Fruit fly (Drosophila melanogaster) Kc167 (cell line): ENCODE results near the gene CG46307.

Source experiments
- Myc ChIP-seq: fragments of >200 bp; optimal IDR thresholded peaks from 2 replicates; lab custom pipeline; 2017; ENCODE audit warnings: missing external identifiers
- Sin3A ChIP-seq: fragments of >200 bp; optimal IDR thresholded peaks from 2 replicates; lab custom pipeline; 2018; ENCODE audit warnings: missing external identifiers
- h ChIP-seq: fragments of >200 bp; optimal IDR thresholded peaks from 3 replicates; lab custom pipeline; 2018; ENCODE audit warnings: missing external identifiers
- insv ChIP-seq: fragments of >200 bp; optimal IDR thresholded peaks from 3 replicates; lab custom pipeline; 2018; ENCODE audit warnings: missing external identifiers
- psq ChIP-seq: fragments of >200 bp; optimal IDR thresholded peaks from 2 replicates; lab custom pipeline; 2017; ENCODE audit warnings: missing external identifiers
- ttk ChIP-seq: sonication (Bioruptor generic); optimal IDR thresholded peaks from 2 replicates; lab custom pipeline; 2017; ENCODE audit warnings: missing external identifiers

The CG46307 gene

DNA sequence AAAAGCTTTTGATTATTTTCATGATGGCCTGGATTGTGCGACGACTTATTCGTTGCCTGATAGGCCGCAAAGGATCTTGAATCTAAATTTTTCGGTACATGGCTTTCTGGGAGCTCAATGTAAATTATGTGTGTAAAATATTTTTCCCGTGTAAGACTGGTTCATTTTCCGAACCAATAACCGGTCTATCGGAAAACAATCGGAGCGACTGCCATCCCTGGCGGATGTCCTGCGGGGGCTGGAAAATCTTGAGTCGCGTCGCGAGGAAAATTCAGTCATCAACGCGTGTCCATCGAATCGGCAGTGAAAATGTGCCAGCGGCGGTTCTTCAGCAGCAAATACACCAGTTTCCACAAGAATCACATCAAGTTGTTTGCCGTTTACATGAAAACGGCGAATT lies at the start of gene CG46307, which contains the start of gene Nhe2:
CG46307 (plus strand) TSS at position 243 of the 400 bp plus-strand sequence.
Nhe2 (plus strand) TSS at position 243 of the 400 bp plus-strand sequence.
- no peak for TF ChIP-seq h
- TF ChIP-seq Sin3A (lab: Kevin White, UChicago): no peak
- no peak for TF ChIP-seq Myc (lab: Kevin White, UChicago)

DNA sequence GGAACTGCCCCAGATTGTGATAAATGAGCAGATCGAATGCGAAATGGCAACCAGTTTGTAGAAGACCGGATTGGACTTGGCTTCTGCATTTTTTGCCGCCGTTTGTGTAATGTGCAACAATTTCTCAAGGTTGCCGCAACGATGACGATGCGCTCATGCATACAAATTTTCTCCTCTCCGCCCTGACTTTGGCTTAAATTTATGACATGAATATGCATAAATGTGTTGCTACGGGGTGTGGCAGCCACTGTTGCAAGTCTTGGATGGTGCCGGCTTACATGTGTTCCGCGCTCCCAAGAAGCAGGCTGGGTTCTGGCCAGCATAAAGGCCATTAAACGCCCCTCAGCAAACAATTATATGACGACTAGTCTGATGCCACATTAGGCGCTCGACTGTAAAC lies 42.8 kb upstream of the CG46307 start:
- TF ChIP-seq h (no peak), Myc (lab: Kevin White, UChicago) (no peak), Sin3A (lab: Kevin White, UChicago) (no peak), ttk (no peak), psq (lab: Kevin White, UChicago) (no peak), insv (no peak)

DNA sequence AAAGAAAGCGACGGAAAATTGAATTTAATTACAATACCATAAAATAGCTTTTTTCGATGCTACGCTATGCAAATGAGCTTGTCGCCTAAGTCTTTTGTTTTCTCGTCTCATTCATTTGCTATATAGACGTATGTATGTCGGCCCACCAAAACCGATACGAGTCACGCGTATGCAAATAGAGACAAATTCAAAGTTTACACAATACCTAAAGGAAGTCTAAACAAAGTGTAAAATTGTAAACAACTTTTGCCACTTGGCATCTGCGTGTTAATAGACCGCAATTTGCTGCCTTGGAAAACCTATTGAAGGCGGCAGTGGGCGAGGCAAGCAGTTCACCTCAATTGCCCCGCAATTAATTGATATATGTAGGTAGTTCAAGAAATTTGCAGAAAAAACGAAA lies 41.8 kb upstream of the CG46307 start:
- TF ChIP-seq Myc (lab: Kevin White, UChicago) (no peak), ttk (no peak), Sin3A (lab: Kevin White, UChicago) (no peak), h (no peak), insv (no peak), psq (lab: Kevin White, UChicago) (no peak)

DNA sequence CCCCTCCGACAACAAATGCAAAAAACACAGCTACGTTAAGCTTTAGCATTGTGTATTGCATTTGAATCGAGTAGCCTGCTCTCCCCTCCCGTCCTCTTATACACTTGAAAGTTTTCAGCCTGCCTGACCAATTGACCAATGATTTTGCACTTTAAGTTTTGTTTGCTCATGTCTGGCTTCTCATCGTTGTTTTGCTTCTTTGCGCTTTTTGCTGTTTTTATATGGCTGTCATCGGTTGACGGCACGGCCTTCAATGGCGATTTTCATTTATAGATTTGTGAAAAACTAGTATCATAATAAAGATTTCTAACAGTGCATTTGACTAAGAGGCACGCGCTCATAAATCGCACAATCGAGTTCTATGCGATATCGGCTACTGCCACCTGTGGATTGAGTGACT lies 38.5 kb upstream of the CG46307 start:
- TF ChIP-seq h (no peak), Sin3A (lab: Kevin White, UChicago) (no peak), ttk (no peak), Myc (lab: Kevin White, UChicago) (no peak)

DNA sequence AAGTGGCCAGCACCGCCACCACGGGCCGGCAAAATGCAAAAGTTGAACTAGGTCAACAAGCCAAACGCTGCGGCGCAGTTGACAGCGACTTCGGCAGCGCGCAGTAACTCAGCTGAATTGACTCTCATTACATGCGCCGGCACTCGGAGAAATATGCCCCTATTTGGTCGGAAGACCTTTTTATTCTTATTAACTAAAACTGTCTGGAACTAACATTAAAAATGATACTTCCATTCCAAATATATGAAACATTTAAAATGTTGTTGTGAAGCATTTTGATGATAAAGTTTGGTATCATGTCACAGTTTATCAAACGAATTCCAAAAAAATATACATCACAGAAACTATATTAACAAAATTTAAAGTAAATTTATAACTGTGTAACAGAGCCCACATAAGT lies 37.2 kb upstream of the CG46307 start:
- TF ChIP-seq Myc (lab: Kevin White, UChicago): no peak
- no peak for TF ChIP-seq Sin3A (lab: Kevin White, UChicago)
- TF ChIP-seq psq (lab: Kevin White, UChicago): no peak
- TF ChIP-seq h: no peak
- no peak for TF ChIP-seq ttk
- no peak for TF ChIP-seq insv

DNA sequence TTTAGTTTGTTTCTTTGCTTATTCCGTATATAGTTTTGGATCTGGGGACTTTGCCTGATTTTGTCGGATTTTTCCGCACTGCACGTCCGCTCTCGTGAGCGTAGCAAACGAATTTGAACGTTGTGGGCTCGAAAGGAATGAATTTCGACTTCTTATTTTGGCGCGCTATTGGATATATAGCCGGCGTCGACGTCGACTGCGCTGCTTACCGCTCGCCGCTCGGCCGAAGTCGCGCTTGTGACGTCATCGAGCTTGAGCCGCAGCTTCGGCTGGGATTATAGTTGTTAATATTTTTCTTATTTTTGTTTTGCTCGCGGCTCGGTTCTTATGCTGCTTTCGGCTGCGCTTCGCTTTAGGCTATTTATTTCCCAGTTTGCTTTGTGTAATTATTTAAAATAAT lies 34.6 kb upstream of the CG46307 start:
- TF ChIP-seq Myc (lab: Kevin White, UChicago): no peak
- TF ChIP-seq ttk: no peak
- no peak for TF ChIP-seq Sin3A (lab: Kevin White, UChicago)
- TF ChIP-seq insv: no peak
- TF ChIP-seq psq (lab: Kevin White, UChicago): no peak
- no peak for TF ChIP-seq h

DNA sequence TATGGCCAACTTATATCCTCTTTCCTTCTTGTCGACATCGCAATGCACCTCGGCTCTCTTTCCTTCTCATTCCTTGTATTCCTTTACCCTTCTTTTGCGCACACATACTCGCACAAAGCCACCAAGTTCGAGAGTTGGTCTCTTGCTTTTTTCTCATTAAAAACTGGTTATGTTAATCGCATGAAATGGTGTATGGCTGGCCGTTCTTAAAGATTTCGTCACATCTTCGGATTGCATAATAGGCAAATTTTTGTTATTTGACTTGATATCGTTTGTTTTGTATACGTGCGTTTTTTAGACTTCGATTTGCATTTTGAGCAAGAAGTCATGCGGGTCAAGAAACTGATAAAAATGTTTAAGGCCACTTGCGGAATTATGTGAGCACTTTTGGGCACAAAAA lies 33.5 kb upstream of the CG46307 start:
- TF ChIP-seq Sin3A (lab: Kevin White, UChicago): no peak
- TF ChIP-seq ttk: no peak
- no peak for TF ChIP-seq Myc (lab: Kevin White, UChicago)
- TF ChIP-seq insv: no peak
- no peak for TF ChIP-seq psq (lab: Kevin White, UChicago)
- no peak for TF ChIP-seq h

DNA sequence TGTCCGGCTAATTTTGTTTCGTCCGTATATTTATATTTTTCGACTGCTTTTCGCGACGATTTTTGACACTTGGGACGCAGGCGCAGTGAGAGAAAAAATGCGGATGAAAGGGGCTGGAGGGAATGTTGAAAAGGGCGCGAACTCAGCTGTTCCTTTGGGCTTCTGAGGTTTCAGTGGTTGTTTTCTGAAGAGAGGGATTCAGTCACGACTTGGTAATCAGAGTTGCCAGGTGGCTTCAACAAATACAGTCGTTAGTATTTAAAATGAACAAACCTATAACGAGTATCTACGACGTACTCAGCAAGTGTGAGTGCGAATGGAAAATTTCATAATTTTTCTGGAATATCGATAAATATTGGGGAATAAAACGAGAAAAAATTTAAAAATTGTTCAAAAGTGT lies 32.9 kb upstream of the CG46307 start, which contains the start of gene CG9265:
CG9265 (minus strand) TSS at position 68 of the 400 bp plus-strand sequence.
- TF ChIP-seq insv: no peak
- TF ChIP-seq ttk: no peak

DNA sequence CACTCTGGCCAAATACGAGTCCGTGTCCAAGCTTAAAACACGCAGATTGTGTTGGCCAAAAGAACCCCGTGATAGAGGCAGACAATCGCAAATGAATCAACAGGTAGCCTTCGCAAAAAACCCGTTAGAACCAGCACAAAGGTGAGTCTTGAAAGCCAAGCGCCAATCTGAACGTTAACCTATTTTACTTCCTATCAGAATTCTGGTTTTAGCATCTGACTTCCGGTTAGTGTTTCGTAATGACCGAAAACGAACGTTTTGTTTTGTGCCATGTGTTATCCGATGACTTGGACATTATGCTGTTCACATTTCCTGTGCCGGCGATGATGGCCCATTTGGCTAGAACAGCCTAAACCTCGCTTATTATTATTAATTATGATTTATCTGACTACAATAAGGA lies 32.0 kb upstream of the CG46307 start:
- TF ChIP-seq Myc (lab: Kevin White, UChicago) (no peak), Sin3A (lab: Kevin White, UChicago) (no peak), psq (lab: Kevin White, UChicago) (no peak), insv (no peak), h (no peak), ttk (no peak)

DNA sequence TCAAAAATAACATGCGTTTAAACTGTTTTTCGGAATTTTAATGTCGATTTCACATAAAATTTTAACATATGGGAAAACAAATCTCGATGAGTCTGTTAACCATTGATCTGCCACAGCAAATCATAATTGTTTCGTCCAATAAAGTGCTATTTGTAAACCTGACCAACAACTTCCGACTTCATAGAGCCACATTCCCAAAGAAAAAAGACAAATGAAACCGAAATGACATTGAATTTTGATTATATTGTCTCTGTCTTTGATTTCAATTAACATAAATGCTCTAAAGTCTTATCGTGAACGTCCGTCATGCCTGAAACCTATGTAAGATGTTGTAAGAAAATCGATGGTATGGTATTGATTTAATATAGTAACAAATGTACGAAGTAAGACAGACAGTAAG lies 31.1 kb upstream of the CG46307 start:
- TF ChIP-seq h (no peak), psq (lab: Kevin White, UChicago) (no peak), Sin3A (lab: Kevin White, UChicago) (no peak), ttk (no peak), insv (no peak), Myc (lab: Kevin White, UChicago) (no peak)

DNA sequence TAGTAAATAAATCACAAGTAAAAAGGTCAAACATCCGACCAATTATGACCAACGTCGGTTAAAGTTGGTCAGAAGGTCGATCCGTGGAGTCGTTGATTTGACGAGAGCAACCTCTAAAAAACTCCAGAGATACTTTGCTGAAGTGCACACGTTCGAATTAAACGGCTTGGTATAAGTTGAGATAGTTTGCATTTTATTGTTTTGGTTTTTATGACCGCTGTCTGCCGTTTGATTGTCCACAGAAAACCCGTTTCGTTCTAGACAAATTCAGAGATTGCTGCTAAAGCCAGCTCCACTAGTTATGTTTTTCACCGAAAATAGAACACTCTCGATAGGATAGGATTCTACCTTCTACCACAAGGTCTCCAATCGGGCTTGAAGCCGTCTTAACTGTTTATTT lies 30.6 kb upstream of the CG46307 start:
- TF ChIP-seq Myc (lab: Kevin White, UChicago) (no peak), h (no peak), ttk (no peak), Sin3A (lab: Kevin White, UChicago) (no peak), psq (lab: Kevin White, UChicago) (no peak), insv (no peak)

DNA sequence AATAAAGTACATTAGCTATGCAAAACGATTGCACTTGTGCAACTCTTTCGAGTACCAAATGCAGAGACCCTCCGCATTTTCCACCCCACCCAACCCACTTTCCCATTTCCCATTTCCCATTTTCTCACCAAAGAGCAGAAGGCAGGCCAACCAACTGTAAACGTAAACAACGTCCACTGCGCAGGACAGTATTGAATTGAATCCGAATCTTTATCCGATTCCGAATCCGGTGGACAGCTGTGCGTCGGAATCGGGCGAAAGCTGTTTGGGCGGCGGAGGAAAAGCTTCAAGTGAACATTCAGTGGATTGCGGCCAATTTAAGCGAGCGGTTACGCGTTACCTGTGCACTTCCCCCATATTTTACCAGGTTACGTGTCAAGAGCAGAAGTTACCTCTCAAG lies 29.3 kb upstream of the CG46307 start, which contains the start of gene tadr:
tadr (plus strand) TSS at position 301 of the 400 bp plus-strand sequence.
- TF ChIP-seq ttk: no peak
- no peak for TF ChIP-seq psq (lab: Kevin White, UChicago)
- no peak for TF ChIP-seq insv
- TF ChIP-seq Sin3A (lab: Kevin White, UChicago): no peak
- TF ChIP-seq h: no peak

DNA sequence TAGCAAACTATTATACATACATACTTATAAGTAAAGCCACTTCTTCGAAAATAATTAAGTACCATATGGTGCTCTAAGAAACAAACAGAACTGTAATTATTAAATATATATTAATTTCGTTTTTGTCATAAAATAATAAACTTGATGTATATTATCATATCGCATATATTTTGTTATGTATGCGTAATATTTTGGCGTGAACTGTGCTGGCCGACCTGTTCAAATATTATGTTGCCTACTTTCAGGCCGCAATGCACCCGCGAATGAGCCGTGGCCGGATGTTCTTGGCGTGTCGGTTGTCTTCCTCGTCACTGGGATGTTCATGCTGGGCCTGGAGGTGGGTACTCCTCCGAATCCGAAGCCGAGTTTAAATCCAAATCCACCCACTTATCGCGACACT lies 26.5 kb upstream of the CG46307 start:
- TF ChIP-seq h (no peak), ttk (no peak), insv (no peak), Myc (lab: Kevin White, UChicago) (no peak), Sin3A (lab: Kevin White, UChicago) (no peak), psq (lab: Kevin White, UChicago) (no peak)
